Worm (Caenorhabditis elegans) whole organism, L4 larva: Measurements from ENCODE around the gene his-60.
A peak's percentile ranks its signal among the peaks of the same experiment; 100 is the strongest.

Experiments
- Y105C5A.15 ChIP-seq: fragments of 200-800 bp; sonication (Bioruptor generic); IDR thresholded peaks from 2 replicates; pipeline ENCODE4 v1.3.6; 2022; ENCODE audit warnings: missing genetic modification characterization, missing compliant biosample characterization
- Y48G9A.11 ChIP-seq: fragments of 200-800 bp; sonication (Bioruptor generic); IDR thresholded peaks from 2 replicates; pipeline ENCODE4 v1.3.6; 2022; ENCODE audit warnings: missing genetic modification reagents, missing genetic modification characterization, missing compliant biosample characterization
- Y75B8A.6 ChIP-seq: fragments of 200-800 bp; sonication (Bioruptor generic); IDR thresholded peaks from 2 replicates; pipeline ENCODE4 v1.3.6; 2022; ENCODE audit warnings: missing genetic modification reagents, missing genetic modification characterization, missing compliant biosample characterization
- ZK337.2 ChIP-seq: fragments of 200-800 bp; sonication (Bioruptor generic); IDR thresholded peaks from 2 replicates; pipeline ENCODE4 v1.3.6; 2022; ENCODE audit warnings: missing genetic modification reagents, missing genetic modification characterization, missing compliant biosample characterization
- aha-1 ChIP-seq: fragments of 150-350 bp; peaks from one replicate; lab custom pipeline; 2014; ENCODE audit warnings: missing biosample characterization, missing genetic modification characterization
- attf-4 ChIP-seq: sonication (generic microtip); optimal IDR thresholded peaks from 3 replicates; lab custom pipeline; 2017; ENCODE audit warnings: missing biosample characterization, missing genetic modification characterization
- ceh-44 ChIP-seq: fragments of 200-800 bp; sonication (Bioruptor generic); IDR thresholded peaks from 2 replicates; pipeline ENCODE4 v1.3.6; 2022; ENCODE audit warnings: missing genetic modification reagents, missing genetic modification characterization, missing compliant biosample characterization
- ceh-62 ChIP-seq: sonication (generic microtip); optimal IDR thresholded peaks from 2 replicates; lab custom pipeline; 2017; ENCODE audit warnings: missing biosample characterization, missing genetic modification characterization
- cey-2 ChIP-seq: sonication (generic microtip); optimal IDR thresholded peaks from 3 replicates; lab custom pipeline; 2017; ENCODE audit warnings: missing genetic modification characterization, mild to moderate bottlenecking, missing compliant biosample characterization, antibody characterized with exemption, borderline replicate concordance; ENCODE audit not compliant: insufficient read depth
- ctbp-1 ChIP-seq: fragments of 200-800 bp; sonication (Bioruptor generic); IDR thresholded peaks from 2 replicates; pipeline ENCODE4 v1.3.6; 2022; ENCODE audit warnings: missing genetic modification reagents, missing genetic modification characterization, missing compliant biosample characterization
- daf-12 ChIP-seq: fragments of 150-350 bp; optimal IDR thresholded peaks from 2 replicates; lab custom pipeline; 2014; ENCODE audit warnings: missing biosample characterization, missing genetic modification reagents, missing genetic modification characterization
- daf-16 ChIP-seq, 3 experiments: sonication (generic microtip); optimal IDR thresholded peaks; 2 replicates each; lab custom pipeline; 2016 to 2017; ENCODE audit warnings: missing genetic modification characterization in 3 of 3, missing genetic modification reagents in 3 of 3, mild to moderate bottlenecking in 2 of 3, missing compliant biosample characterization in 2 of 3, missing biosample characterization in 1 of 3, moderate library complexity in 1 of 3
- daf-19 ChIP-seq: fragments of 200-800 bp; sonication (Bioruptor generic); conservative IDR thresholded peaks from 2 replicates; pipeline ENCODE4 v1.3.6; 2022; ENCODE audit warnings: missing genetic modification characterization, missing compliant biosample characterization
- dmd-8 ChIP-seq: fragments of 200-800 bp; sonication (Bioruptor generic); IDR thresholded peaks from 2 replicates; pipeline ENCODE4 v1.3.6; 2022; ENCODE audit warnings: missing genetic modification characterization, missing compliant biosample characterization
- dpl-1 ChIP-seq: fragments of 150-350 bp; optimal IDR thresholded peaks from 2 replicates; lab custom pipeline; 2014; ENCODE audit warnings: missing biosample characterization, missing genetic modification reagents, missing genetic modification characterization
- dve-1 ChIP-seq: sonication (generic microtip); optimal IDR thresholded peaks from 2 replicates; lab custom pipeline; 2017; ENCODE audit warnings: antibody characterized with exemption, mild to moderate bottlenecking, missing genetic modification characterization, missing compliant biosample characterization; ENCODE audit not compliant: insufficient read depth
- egl-43 ChIP-seq: fragments of 200-800 bp; sonication (Bioruptor generic); IDR thresholded peaks from 2 replicates; pipeline ENCODE4 v1.3.6; 2022; ENCODE audit warnings: missing genetic modification reagents, missing genetic modification characterization, missing compliant biosample characterization
- gei-8 ChIP-seq: fragments of 200-800 bp; sonication (Bioruptor generic); optimal IDR thresholded peaks from 2 replicates; lab custom pipeline; 2018; ENCODE audit warnings: mild to moderate bottlenecking, missing genetic modification characterization, missing compliant biosample characterization
- jun-1 ChIP-seq: fragments of 150-350 bp; optimal IDR thresholded peaks from 2 replicates; lab custom pipeline; 2014; ENCODE audit warnings: missing biosample characterization, missing genetic modification reagents, missing genetic modification characterization
- lin-1 ChIP-seq: fragments of 200-800 bp; sonication (Bioruptor generic); IDR thresholded peaks from 2 replicates; pipeline ENCODE4 v1.3.6; 2022; ENCODE audit warnings: missing genetic modification reagents, missing genetic modification characterization, missing compliant biosample characterization
- lin-39 ChIP-seq: fragments of 150-350 bp; optimal IDR thresholded peaks from 2 replicates; lab custom pipeline; 2014; ENCODE audit warnings: missing biosample characterization, missing genetic modification reagents, missing genetic modification characterization
- lir-3 ChIP-seq: sonication (generic microtip); optimal IDR thresholded peaks from 2 replicates; lab custom pipeline; 2016; ENCODE audit warnings: mild to moderate bottlenecking, missing genetic modification characterization, missing compliant biosample characterization
- lsy-2 ChIP-seq, 2 experiments: fragments of 150-350 bp in 1 of 2; sonication (generic microtip) in 1 of 2; optimal IDR thresholded peaks; 2 replicates each; lab custom pipeline; 2014 to 2017; ENCODE audit warnings: missing biosample characterization in 2 of 2, missing genetic modification characterization in 2 of 2
- madf-9 ChIP-seq: fragments of 200-800 bp; sonication (Bioruptor generic); conservative IDR thresholded peaks from 2 replicates; pipeline ENCODE4 v1.3.6; 2022; ENCODE audit warnings: missing genetic modification reagents, missing genetic modification characterization, missing compliant biosample characterization
- mdl-1 ChIP-seq, 2 experiments: fragments of 150-350 bp in 1 of 2; sonication (generic microtip) in 1 of 2; optimal IDR thresholded peaks; 2 replicates each; lab custom pipeline; 2014 to 2017; ENCODE audit warnings: missing biosample characterization in 2 of 2, missing genetic modification characterization in 2 of 2
- mep-1 ChIP-seq: fragments of 150-350 bp; sonication (generic microtip); optimal IDR thresholded peaks from 3 replicates; lab custom pipeline; 2014; ENCODE audit warnings: missing biosample characterization, missing genetic modification characterization
- mes-2 ChIP-seq: sonication (generic microtip); optimal IDR thresholded peaks from 2 replicates; lab custom pipeline; 2016; ENCODE audit warnings: missing genotype, mild to moderate bottlenecking, missing genetic modification characterization, missing compliant biosample characterization; ENCODE audit not compliant: poor library complexity, severe bottlenecking
- nhr-10 ChIP-seq: fragments of 150-350 bp; optimal IDR thresholded peaks from 2 replicates; lab custom pipeline; 2014; ENCODE audit warnings: missing biosample characterization, missing genetic modification characterization
- nhr-102 ChIP-seq: sonication (generic microtip); optimal IDR thresholded peaks from 2 replicates; lab custom pipeline; 2016; ENCODE audit warnings: mild to moderate bottlenecking, missing genetic modification characterization, moderate library complexity, missing compliant biosample characterization
- nhr-11 ChIP-seq: fragments of 150-350 bp; optimal IDR thresholded peaks from 2 replicates; lab custom pipeline; 2014; ENCODE audit warnings: missing biosample characterization, missing genetic modification characterization
- nhr-28 ChIP-seq: fragments of 150-350 bp; optimal IDR thresholded peaks from 2 replicates; lab custom pipeline; 2014; ENCODE audit warnings: missing biosample characterization, missing genetic modification characterization
- nhr-6 ChIP-seq: fragments of 150-350 bp; optimal IDR thresholded peaks from 2 replicates; lab custom pipeline; 2014; ENCODE audit warnings: missing biosample characterization, missing genetic modification characterization
- nhr-76 ChIP-seq: fragments of 150-350 bp; optimal IDR thresholded peaks from 2 replicates; lab custom pipeline; 2014; ENCODE audit warnings: missing biosample characterization, missing genetic modification characterization
- nhr-77 ChIP-seq: fragments of 150-350 bp; optimal IDR thresholded peaks from 2 replicates; lab custom pipeline; 2014; ENCODE audit warnings: missing biosample characterization, missing genetic modification characterization
- php-3 ChIP-seq: fragments of 200-800 bp; sonication (Bioruptor generic); IDR thresholded peaks from 2 replicates; pipeline ENCODE4 v1.3.6; 2022; ENCODE audit warnings: missing genetic modification reagents, missing genetic modification characterization, missing compliant biosample characterization
- pqm-1 ChIP-seq: sonication (generic microtip); optimal IDR thresholded peaks from 2 replicates; lab custom pipeline; 2017; ENCODE audit warnings: missing biosample characterization, missing genetic modification characterization
- saeg-2 ChIP-seq: fragments of 200-800 bp; sonication (Bioruptor generic); IDR thresholded peaks from 2 replicates; pipeline ENCODE4 v1.3.6; 2022; ENCODE audit warnings: missing genetic modification reagents, missing genetic modification characterization, missing compliant biosample characterization
- sdz-12 ChIP-seq: fragments of 200-800 bp; sonication (Bioruptor generic); optimal IDR thresholded peaks from 2 replicates; lab custom pipeline; 2018; ENCODE audit warnings: mild to moderate bottlenecking, missing genetic modification characterization, missing compliant biosample characterization
- set-16 ChIP-seq: fragments of 200-800 bp; sonication (Bioruptor generic); IDR thresholded peaks from 2 replicates; pipeline ENCODE4 v1.3.6; 2022; ENCODE audit warnings: missing genetic modification reagents, missing genetic modification characterization, missing compliant biosample characterization
- spr-1 ChIP-seq: sonication (generic microtip); optimal IDR thresholded peaks from 2 replicates; lab custom pipeline; 2016; ENCODE audit warnings: mild to moderate bottlenecking, missing genetic modification characterization, missing compliant biosample characterization
- unc-130 ChIP-seq: sonication (generic microtip); optimal IDR thresholded peaks from 2 replicates; lab custom pipeline; 2016; ENCODE audit warnings: missing genetic modification reagents, missing genetic modification characterization, missing compliant biosample characterization
- unc-62 ChIP-seq, 3 experiments: fragments of 150-350 bp in 1 of 3; sonication (generic microtip); optimal IDR thresholded peaks in 2 of 3; peaks in 1 of 3; 1 replicate in 1 of 3; 2 replicates in 2 of 3; lab custom pipeline; 2014 to 2017; ENCODE audit warnings: missing biosample characterization in 3 of 3, missing genetic modification characterization in 3 of 3, missing genetic modification reagents in 3 of 3, missing genotype in 1 of 3
- zag-1 ChIP-seq: fragments of 150-350 bp; optimal IDR thresholded peaks from 2 replicates; lab custom pipeline; 2014; ENCODE audit warnings: missing biosample characterization, missing genetic modification characterization
- zip-11 ChIP-seq: fragments of 200-800 bp; sonication (Bioruptor generic); IDR thresholded peaks from 2 replicates; pipeline ENCODE4 v1.3.6; 2022; ENCODE audit warnings: missing genetic modification characterization, missing compliant biosample characterization
- zip-2 ChIP-seq: fragments of 150-350 bp; optimal IDR thresholded peaks from 2 replicates; lab custom pipeline; 2014; ENCODE audit warnings: missing biosample characterization, missing genetic modification characterization
- ztf-11 ChIP-seq: fragments of 150-350 bp; optimal IDR thresholded peaks from 2 replicates; lab custom pipeline; 2014; ENCODE audit warnings: missing biosample characterization, missing genetic modification characterization

his-60 gene

ce11 chrIV:7520841-7521240, 33.0 kb upstream of the his-60 start (continued):
- TF ChIP-seq lin-39 (no peak), zip-11 (GFP tag; lab: Robert Waterston, UW) (no peak), nhr-102 (tag; lab: Kevin White, UChicago) (no peak), lir-3 (tag; lab: Kevin White, UChicago) (no peak)

- TF ChIP-seq nhr-28 (tag; lab: Kevin White, UChicago) (peak; percentile 10), unc-130 (no peak), pqm-1 (tag; lab: Kevin White, UChicago) (peak; percentile 44), daf-16 (GFP tag; optimal IDR thresholded peaks at IDR 0.05; lab: Kevin White, UChicago) (no peak), daf-16 (tag; optimal IDR thresholded peaks at IDR 0.05; lab: Kevin White, UChicago) (peak; percentile 93), dve-1 (peak; percentile 71), zip-2 (no peak), nhr-77 (tag; lab: Kevin White, UChicago) (no peak), mes-2 (tag; lab: Kevin White, UChicago) (no peak)
- TF ChIP-seq, all 104 proteins: peak for 4
Measured at ce11 chrIV:7520258-7520657, 32.5 kb upstream of the his-60 start.

- TF ChIP-seq daf-12 (tag; lab: Kevin White, UChicago) = no peak
- peak in 1 of 2 experiments; percentile 7 for TF ChIP-seq unc-62 (GFP tag; optimal IDR thresholded peaks at IDR 0.05 in 1 of 2; lab: Kevin White, UChicago)
- TF ChIP-seq unc-62 (tag; optimal IDR thresholded peaks at IDR 0.05; lab: Kevin White, UChicago) = no peak
- TF ChIP-seq ZK337.2 (GFP tag; lab: Robert Waterston, UW) = no peak
- no peak for TF ChIP-seq dpl-1 (GFP tag; lab: Kevin White, UChicago)
- TF ChIP-seq Y105C5A.15 (GFP tag; lab: Robert Waterston, UW) = no peak
- no peak for TF ChIP-seq madf-9
- no peak for TF ChIP-seq cey-2 (tag; lab: Kevin White, UChicago)
- no peak for TF ChIP-seq lin-1
- no peak for TF ChIP-seq nhr-77 (tag; lab: Kevin White, UChicago)
- no peak for TF ChIP-seq ceh-44 (GFP tag; lab: Robert Waterston, UW)
- TF ChIP-seq ctbp-1 = no peak
- TF ChIP-seq Y75B8A.6 (GFP tag; lab: Robert Waterston, UW) = no peak
- TF ChIP-seq dmd-8 (GFP tag; lab: Robert Waterston, UW) = no peak
- TF ChIP-seq unc-130 = no peak
- TF ChIP-seq saeg-2 = no peak
- TF ChIP-seq aha-1 = peak; percentile 66
- TF ChIP-seq lsy-2 (tag; optimal IDR thresholded peaks at IDR 0.05; lab: Kevin White, UChicago) = no peak
Measured at ce11 chrIV:7516167-7516566, 28.4 kb upstream of the his-60 start, which contains the start of the genes R05G6.9 and R05G6.3. R05G6.9 (minus strand) TSS chrIV:7516267. R05G6.3 (plus strand) TSS chrIV:7516552.

- TF ChIP-seq set-16 (GFP tag; lab: Robert Waterston, UW) (no peak), zag-1 (tag; lab: Kevin White, UChicago) (no peak), gei-8 (GFP tag; lab: Kevin White, UChicago) (no peak), zip-11 (GFP tag; lab: Robert Waterston, UW) (no peak), nhr-10 (tag; lab: Kevin White, UChicago) (no peak), sdz-12 (GFP tag; lab: Kevin White, UChicago) (no peak), egl-43 (GFP tag; lab: Robert Waterston, UW) (no peak), attf-4 (tag; lab: Kevin White, UChicago) (no peak), nhr-6 (tag; lab: Kevin White, UChicago) (no peak), Y75B8A.6 (GFP tag; lab: Robert Waterston, UW) (no peak), Y48G9A.11 (GFP tag; lab: Robert Waterston, UW) (peak; percentile 91), php-3 (GFP tag; lab: Robert Waterston, UW) (no peak), spr-1 (tag; lab: Kevin White, UChicago) (no peak), nhr-11 (tag; lab: Kevin White, UChicago) (no peak), mep-1 (no peak), daf-19 (no peak), mdl-1 (tag; optimal IDR thresholded peaks at IDR 0.05; lab: Kevin White, UChicago) (no peak), lin-39 (no peak), ztf-11 (tag; lab: Kevin White, UChicago) (no peak), jun-1 (tag; lab: Kevin White, UChicago) (no peak), pqm-1 (tag; lab: Kevin White, UChicago) (no peak), ceh-62 (tag; lab: Kevin White, UChicago) (no peak), nhr-76 (tag; lab: Kevin White, UChicago) (no peak), lir-3 (tag; lab: Kevin White, UChicago) (no peak)
Measured at ce11 chrIV:7512617-7513233, 24.9 kb upstream of the his-60 start, which contains the start of the genes plc-4 and R05G6.4. plc-4 (minus strand) TSS chrIV:7512667. R05G6.4 (plus strand) TSS chrIV:7513233.
